Worm (Caenorhabditis elegans): ENCODE data around the gene aqp-3.

Gene aqp-3

ce11 chrIV:10936906-10937540 lies 29.2 kb downstream of the aqp-3 start, which contains the start of gene fic-1 (continued):
- no peak for TF ChIP-seq pha-4 (GFP tag; IDR thresholded peaks at IDR 0.05)
- TF ChIP-seq pha-4 (tag; optimal IDR thresholded peaks at IDR 0.05), result peak; percentile 88
- no peak for TF ChIP-seq sdz-12 (GFP tag; optimal IDR thresholded peaks at IDR 0.05)
- peak; percentile 41 for TF ChIP-seq mes-2 (tag; optimal IDR thresholded peaks at IDR 0.05; ENCODE audit: poor library complexity, severe bottlenecking)
- peak; percentile 14 for TF ChIP-seq nhr-28 (tag; optimal IDR thresholded peaks at IDR 0.05)
- TF ChIP-seq ctbp-1 (GFP tag; IDR thresholded peaks at IDR 0.05), result peak; percentile 54; the same call in 1 of the 2 replicates
- no peak for TF ChIP-seq lin-15B (tag; optimal IDR thresholded peaks at IDR 0.05)

- TF ChIP-seq F10B5.3 (tag; optimal IDR thresholded peaks at IDR 0.05) (peak; percentile 6), ZK337.2 (GFP tag; IDR thresholded peaks at IDR 0.05) (no peak), nhr-48 (tag; optimal IDR thresholded peaks at IDR 0.05) (peak; percentile 98), nhr-11 (tag; optimal IDR thresholded peaks at IDR 0.05) (peak; percentile 97), daf-16 (GFP tag; optimal IDR thresholded peaks at IDR 0.05) (peak; percentile 63 to 70), daf-16 (tag; optimal IDR thresholded peaks at IDR 0.05) (peak; percentile 93), attf-4 (tag; optimal IDR thresholded peaks at IDR 0.05) (peak; percentile 65), hif-1 (tag; optimal IDR thresholded peaks at IDR 0.05) (peak; percentile 24 to 77), mdt-29 (GFP tag; IDR thresholded peaks at IDR 0.05) (peak; percentile 93), dve-1 (tag; optimal IDR thresholded peaks at IDR 0.05; ENCODE audit: insufficient read depth) (peak; percentile 97), zip-2 (tag; optimal IDR thresholded peaks at IDR 0.05) (no peak), F37D6.2 (tag; optimal IDR thresholded peaks at IDR 0.05) (peak; percentile 80), nhr-102 (tag; optimal IDR thresholded peaks at IDR 0.05) (peak; percentile 92), pqm-1 (tag; optimal IDR thresholded peaks at IDR 0.05) (peak; percentile 74), php-3 (GFP tag; IDR thresholded peaks at IDR 0.05) (0 out of 2 replicates have a peak, but pooled peaks have one; percentile 55), ceh-62 (tag; optimal IDR thresholded peaks at IDR 0.05) (no peak), skn-1 (tag; optimal IDR thresholded peaks at IDR 0.05) (no peak), nhr-10 (tag; optimal IDR thresholded peaks at IDR 0.05) (peak; percentile 80), aha-1 (tag) (peak; percentile 100), snpc-1.2 (GFP tag; IDR thresholded peaks at IDR 0.05) (no peak), nhr-28 (tag; optimal IDR thresholded peaks at IDR 0.05) (peak; percentile 96), ztf-7 (tag; optimal IDR thresholded peaks at IDR 0.05) (peak; percentile 85), nhr-77 (tag; optimal IDR thresholded peaks at IDR 0.05) (peak; percentile 88), mxl-2 (GFP tag; conservative IDR thresholded peaks at IDR 0.05) (0 out of 2 replicates have a peak, but pooled peaks have one; percentile 31), zfp-2 (tag; optimal IDR thresholded peaks at IDR 0.05) (peak; percentile 39), T26A8.4 (GFP tag; IDR thresholded peaks at IDR 0.05) (peak; percentile 87), arid-1 (GFP tag; conservative IDR thresholded peaks at IDR 0.05) (peak; percentile 69; the same call in 1 of the 2 replicates), spr-1 (tag; optimal IDR thresholded peaks at IDR 0.05) (peak; percentile 82), F44E2.7 (GFP tag; IDR thresholded peaks at IDR 0.05) (no peak), Y48G9A.11 (GFP tag; IDR thresholded peaks at IDR 0.05) (no peak), dmd-6 (GFP tag; IDR thresholded peaks at IDR 0.05) (peak; percentile 97), fkh-10 (GFP tag; optimal IDR thresholded peaks at IDR 0.05) (peak; percentile 47), saeg-2 (GFP tag; IDR thresholded peaks at IDR 0.05) (peak; percentile 89), ZK546.5 (tag; optimal IDR thresholded peaks at IDR 0.05) (no peak), F26F4.8 (GFP tag; conservative IDR thresholded peaks at IDR 0.05) (no peak), ctbp-1 (GFP tag; IDR thresholded peaks at IDR 0.05) (peak; percentile 87), unc-62 (GFP tag; optimal IDR thresholded peaks at IDR 0.05 in 1 of 2) (peak in 1 of 2 experiments; percentile 99), unc-62 (tag; optimal IDR thresholded peaks at IDR 0.05) (peak; percentile 67), hlh-11 (tag; optimal IDR thresholded peaks at IDR 0.05) (peak; percentile 100), ceh-28 (tag; optimal IDR thresholded peaks at IDR 0.05) (peak; percentile 75), jun-1 (tag; optimal IDR thresholded peaks at IDR 0.05) (peak; percentile 91), mxl-3 (GFP tag; optimal IDR thresholded peaks at IDR 0.05) (peak; percentile 84), madf-9 (GFP tag; conservative IDR thresholded peaks at IDR 0.05) (peak; percentile 25; the same call in 1 of the 2 replicates)
Measured at ce11 chrIV:10935853-10936491, 30.3 kb downstream of the aqp-3 start, which contains the start of gene lgg-2. lgg-2 (minus strand) TSS chrIV:10935903.

Data from whole organism, L4 larva.